Fruit fly (Drosophila melanogaster) S2 (cell line): Measurements from ENCODE around the gene GlcAT-S.

Experiments
- CG8478 ChIP-seq: fragments of >200 bp; optimal IDR thresholded peaks from 2 replicates; lab custom pipeline; 2018
- CTCF ChIP-seq, 2 experiments: fragments of >200 bp; optimal IDR thresholded peaks; 2 replicates each; lab custom pipeline; 2018

DNA sequence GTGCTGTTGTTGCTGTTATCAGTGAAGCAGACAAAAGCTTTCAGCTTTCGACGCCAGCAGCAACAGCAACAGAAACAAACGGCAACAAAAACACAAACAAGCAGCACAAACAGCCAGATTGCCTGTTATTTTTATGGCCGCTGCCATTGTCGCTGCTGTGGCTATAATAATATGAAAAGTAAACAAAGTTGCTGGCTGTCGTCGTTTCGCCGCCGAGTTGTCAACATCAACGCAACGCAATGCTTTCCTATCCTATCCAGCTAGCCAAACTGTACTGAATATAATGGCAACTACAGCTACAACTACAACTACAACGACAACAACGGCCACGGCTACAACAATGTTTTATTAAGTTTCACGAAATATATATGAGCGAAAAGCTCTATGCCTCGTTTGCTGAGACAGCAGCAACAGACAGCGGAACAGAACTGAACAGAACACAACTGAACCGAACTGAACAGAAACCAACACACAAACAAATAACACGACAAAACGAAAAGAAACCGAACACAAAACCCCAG is 45.5 kb upstream of the GlcAT-S start:
- TF ChIP-seq CG8478 (lab: Kevin White, UChicago) (no peak), CTCF (optimal IDR thresholded peaks at IDR 0.05; lab: Kevin White, UChicago) (no peak)
